Worm (Caenorhabditis elegans): Measurements from ENCODE around the gene F19B10.5.

Gene F19B10.5

ce11 chrII:3663796-3664195 is 8.3 kb downstream of the F19B10.5 start, which contains the start of gene F19B10.6:
Gene F19B10.6, minus strand, starts transcription at chrII:3663896.
- TF ChIP-seq nfya-1 (tag; optimal IDR thresholded peaks at IDR 0.05; ENCODE audit: insufficient read depth), result no peak
- no peak for TF ChIP-seq aly-2 (tag; optimal IDR thresholded peaks at IDR 0.05)
- no peak for TF ChIP-seq fkh-10 (GFP tag; optimal IDR thresholded peaks at IDR 0.05)
- TF ChIP-seq zag-1 (tag; optimal IDR thresholded peaks at IDR 0.05), result no peak
- TF ChIP-seq nhr-77 (tag; optimal IDR thresholded peaks at IDR 0.05), result no peak
- TF ChIP-seq unc-39 (tag; optimal IDR thresholded peaks at IDR 0.05), result no peak
- TF ChIP-seq nhr-43 (tag; optimal IDR thresholded peaks at IDR 0.05; ENCODE audit: poor library complexity, severe bottlenecking), result no peak
- TF ChIP-seq jun-1 (tag; optimal IDR thresholded peaks at IDR 0.05), result no peak
- TF ChIP-seq pqm-1 (tag; optimal IDR thresholded peaks at IDR 0.05), result no peak
- TF ChIP-seq fos-1 (tag; optimal IDR thresholded peaks at IDR 0.05), result no peak
- TF ChIP-seq lin-15B (tag; optimal IDR thresholded peaks at IDR 0.05), result no peak
- no peak for TF ChIP-seq nhr-67 (tag; optimal IDR thresholded peaks at IDR 0.05)
- no peak for TF ChIP-seq elt-3 (tag; optimal IDR thresholded peaks at IDR 0.05)
- TF ChIP-seq snpc-4 (tag; optimal IDR thresholded peaks at IDR 0.05), result no peak
- TF ChIP-seq nhr-11 (tag; optimal IDR thresholded peaks at IDR 0.05), result no peak

DNA sequence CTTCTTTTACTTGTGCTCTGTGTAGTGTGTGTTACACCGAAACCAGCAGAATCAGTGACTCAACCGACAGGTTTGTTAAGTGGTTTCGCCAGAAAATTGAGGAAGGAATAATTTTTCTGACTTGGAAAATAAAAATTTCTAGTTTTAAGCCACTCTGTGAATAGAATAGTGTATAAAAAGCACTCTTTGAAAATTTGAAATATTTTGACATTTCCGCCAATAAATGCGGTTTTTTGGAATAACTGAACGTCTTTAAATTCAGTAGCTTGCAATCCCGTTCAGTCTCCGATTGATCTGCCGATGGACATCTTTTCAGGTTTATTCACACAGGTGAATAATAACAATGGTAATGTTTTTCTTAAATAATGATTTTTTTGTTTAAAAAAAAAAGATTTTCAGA is 9.0 kb downstream of the F19B10.5 start, which contains the start of gene F19B10.3:
F19B10.3 (plus strand) TSS at position 301 of the 400 bp plus-strand sequence.
- no peak for TF ChIP-seq hmg-11 (tag; optimal IDR thresholded peaks at IDR 0.05)
- no peak for TF ChIP-seq elt-2 (tag; optimal IDR thresholded peaks at IDR 0.05)
- no peak for TF ChIP-seq aly-2 (tag; optimal IDR thresholded peaks at IDR 0.05)
- TF ChIP-seq pha-4 (tag; optimal IDR thresholded peaks at IDR 0.05), result no peak
- no peak for TF ChIP-seq nhr-237 (tag; optimal IDR thresholded peaks at IDR 0.05)

- TF ChIP-seq sea-2 (GFP tag; optimal IDR thresholded peaks at IDR 0.05) (no peak), nfya-1 (tag; optimal IDR thresholded peaks at IDR 0.05; ENCODE audit: insufficient read depth) (peak; percentile 55), unc-62 (GFP tag; optimal IDR thresholded peaks at IDR 0.05) (no peak), ceh-82 (tag; optimal IDR thresholded peaks at IDR 0.05) (no peak), ceh-16 (tag; optimal IDR thresholded peaks at IDR 0.05) (no peak), egl-27 (tag; optimal IDR thresholded peaks at IDR 0.05) (no peak), pqm-1 (tag; optimal IDR thresholded peaks at IDR 0.05) (no peak)
Measured at ce11 chrII:3665181-3665580, 9.7 kb downstream of the F19B10.5 start.

- no peak for TF ChIP-seq lin-39 (tag; optimal IDR thresholded peaks at IDR 0.05)
- TF ChIP-seq nhr-28 (tag; optimal IDR thresholded peaks at IDR 0.05), result no peak
- TF ChIP-seq ZK546.5 (tag; optimal IDR thresholded peaks at IDR 0.05), result no peak
- TF ChIP-seq nfya-1 (tag; optimal IDR thresholded peaks at IDR 0.05; ENCODE audit: insufficient read depth), result no peak
- no peak for TF ChIP-seq elt-3 (tag; optimal IDR thresholded peaks at IDR 0.05)
- TF ChIP-seq snpc-4 (tag; optimal IDR thresholded peaks at IDR 0.05), result no peak
- TF ChIP-seq daf-12 (tag; optimal IDR thresholded peaks at IDR 0.05), result no peak
- TF ChIP-seq sea-2 (GFP tag; optimal IDR thresholded peaks at IDR 0.05), result no peak
- TF ChIP-seq skn-1 (tag; optimal IDR thresholded peaks at IDR 0.05), result no peak
- no peak for TF ChIP-seq nhr-77 (tag; optimal IDR thresholded peaks at IDR 0.05)
- no peak for TF ChIP-seq unc-39 (tag; optimal IDR thresholded peaks at IDR 0.05)
Measured at ce11 chrII:3669315-3669714, 13.8 kb downstream of the F19B10.5 start, which contains the start of gene srx-97. Gene srx-97, minus strand, starts transcription at chrII:3669415.

DNA sequence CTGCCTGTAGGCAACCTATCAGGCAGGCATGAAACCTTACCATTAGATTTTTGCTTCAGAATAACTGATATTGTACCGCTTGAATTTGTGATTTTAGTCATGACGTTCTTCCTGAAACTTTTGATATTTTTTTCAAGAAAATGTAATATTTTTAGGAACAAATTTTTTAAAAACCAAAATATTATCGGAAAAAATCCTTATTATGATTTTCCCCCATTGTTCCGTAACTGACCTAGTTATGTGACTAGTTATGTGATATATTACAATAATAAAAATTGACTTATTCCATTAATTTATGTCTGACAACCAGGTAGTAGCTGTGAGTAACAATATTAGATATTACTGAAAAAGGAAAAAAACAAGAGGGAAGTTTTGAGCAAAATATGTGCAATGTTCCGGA is 15.5 kb downstream of the F19B10.5 start, which contains the start of gene srx-98:
srx-98 (minus strand) TSS at position 101 of the 400 bp plus-strand sequence.
- TF ChIP-seq hmg-11 (tag; optimal IDR thresholded peaks at IDR 0.05), result no peak

DNA sequence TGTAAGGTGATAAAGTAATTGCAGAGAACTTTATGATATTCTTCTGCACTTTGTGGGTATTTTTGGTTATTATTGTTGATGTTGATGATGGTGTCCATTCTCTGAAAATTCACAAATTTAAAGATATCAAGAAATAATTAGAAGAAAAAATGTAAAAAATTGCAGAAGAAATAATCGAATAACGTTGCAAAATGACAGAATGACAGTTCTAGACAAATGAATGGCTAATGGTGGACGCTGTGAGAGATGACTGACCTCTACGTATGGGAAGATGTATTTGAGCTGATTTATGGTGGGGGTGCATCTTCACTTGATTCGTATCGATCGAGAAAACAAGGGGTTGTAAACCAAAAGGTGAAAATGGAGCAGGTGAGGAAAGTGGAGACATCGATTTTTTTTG is 18.0 kb downstream of the F19B10.5 start, which contains the start of gene sea-1:
sea-1 (minus strand) TSS at position 101 of the 400 bp plus-strand sequence.
- TF ChIP-seq elt-1 (tag; optimal IDR thresholded peaks at IDR 0.05) (no peak), unc-62 (GFP tag; optimal IDR thresholded peaks at IDR 0.05) (no peak), nhr-11 (tag; optimal IDR thresholded peaks at IDR 0.05) (no peak), nhr-43 (tag; optimal IDR thresholded peaks at IDR 0.05; ENCODE audit: poor library complexity, severe bottlenecking) (no peak), ztf-4 (tag; optimal IDR thresholded peaks at IDR 0.05) (no peak), nhr-67 (tag; optimal IDR thresholded peaks at IDR 0.05) (no peak), fkh-2 (tag; optimal IDR thresholded peaks at IDR 0.05) (no peak), eor-1 (tag; optimal IDR thresholded peaks at IDR 0.05) (no peak), snpc-4 (tag; optimal IDR thresholded peaks at IDR 0.05) (no peak), lin-15B (tag; optimal IDR thresholded peaks at IDR 0.05) (no peak)

All from whole organism, L3 larva.